Fruit fly (Drosophila melanogaster) whole organism, embryonic: ENCODE results near the gene CG14913.

Experiments
- Bgb ChIP-seq: fragments of 200-800 bp; sonication (Bioruptor generic); IDR thresholded peaks from 2 replicates; pipeline ENCODE4 v1.3.6; 2022; ENCODE audit warnings: missing biosample characterization, missing genetic modification characterization; ENCODE audit not compliant: partially characterized antibody
- Blimp-1 ChIP-seq: fragments of 200-800 bp; sonication (Bioruptor generic); optimal IDR thresholded peaks from 3 replicates; lab custom pipeline; 2018; ENCODE audit warnings: missing biosample characterization, missing genetic modification characterization, mild to moderate bottlenecking, moderate library complexity, missing genetic modification reagents
- C15 ChIP-seq: fragments of 200-800 bp; sonication (Bioruptor generic); IDR thresholded peaks from 3 replicates; pipeline ENCODE4 v1.3.6; 2022; ENCODE audit warnings: missing biosample characterization, missing genetic modification characterization
- CG10147 ChIP-seq: fragments of 200-800 bp; sonication (Bioruptor generic); optimal IDR thresholded peaks from 2 replicates; lab custom pipeline; 2019; ENCODE audit warnings: missing biosample characterization, mild to moderate bottlenecking, missing genetic modification characterization, moderate library complexity
- CG12071 ChIP-seq: fragments of 200-800 bp; sonication (Bioruptor generic); optimal IDR thresholded peaks from 3 replicates; lab custom pipeline; 2018; ENCODE audit warnings: missing biosample characterization, mild to moderate bottlenecking, missing genetic modification characterization
- CG12236 ChIP-seq: fragments of 200-800 bp; sonication (Bioruptor generic); optimal IDR thresholded peaks from 2 replicates; lab custom pipeline; 2016; ENCODE audit warnings: missing biosample characterization, missing genetic modification characterization
- CG1233 ChIP-seq: fragments of 200-800 bp; sonication (Bioruptor generic); optimal IDR thresholded peaks from 4 replicates; lab custom pipeline; 2018; ENCODE audit warnings: missing biosample characterization, mild to moderate bottlenecking, missing genetic modification characterization
- CG12659 ChIP-seq: fragments of 200-800 bp; sonication (Bioruptor generic); optimal IDR thresholded peaks from 3 replicates; lab custom pipeline; 2017; ENCODE audit warnings: mild to moderate bottlenecking, missing biosample characterization, missing genetic modification reagents, missing genetic modification characterization
- CG13424 ChIP-seq: fragments of 200-800 bp; sonication (Bioruptor generic); optimal IDR thresholded peaks from 2 replicates; lab custom pipeline; 2019; ENCODE audit warnings: missing biosample characterization, mild to moderate bottlenecking, missing genetic modification characterization, moderate library complexity
- CG14441 ChIP-seq: fragments of 200-800 bp; sonication (Bioruptor generic); IDR thresholded peaks from 2 replicates; pipeline ENCODE4 v1.3.6; 2022; ENCODE audit warnings: missing biosample characterization, missing genetic modification characterization
- CG15011 ChIP-seq: fragments of 200-800 bp; sonication (Bioruptor generic); optimal IDR thresholded peaks from 3 replicates; lab custom pipeline; 2018; ENCODE audit warnings: missing biosample characterization, mild to moderate bottlenecking, missing genetic modification characterization
- CG15073 ChIP-seq: fragments of 200-800 bp; sonication (Bioruptor generic); optimal IDR thresholded peaks from 2 replicates; lab custom pipeline; 2016; ENCODE audit warnings: missing biosample characterization, missing genetic modification characterization
- CG1529 ChIP-seq: fragments of 200-800 bp; sonication (Bioruptor generic); optimal IDR thresholded peaks from 3 replicates; lab custom pipeline; 2018; ENCODE audit warnings: missing biosample characterization, missing genetic modification characterization
- CG3065 ChIP-seq: fragments of 200-800 bp; sonication (Bioruptor generic); optimal IDR thresholded peaks from 2 replicates; lab custom pipeline; 2016; ENCODE audit warnings: missing biosample characterization, missing genetic modification characterization
- CG31224 ChIP-seq: fragments of 200-800 bp; sonication (Bioruptor generic); IDR thresholded peaks from 2 replicates; pipeline ENCODE4 v1.3.6; 2022; ENCODE audit warnings: missing biosample characterization, missing genetic modification characterization
- CG4404 ChIP-seq: fragments of 200-800 bp; sonication (Bioruptor generic); IDR thresholded peaks from 2 replicates; pipeline ENCODE4 v1.3.6; 2022; ENCODE audit warnings: missing biosample characterization, missing genetic modification characterization
- CG6791 ChIP-seq: fragments of 200-800 bp; sonication (Bioruptor generic); IDR thresholded peaks from 3 replicates; pipeline ENCODE4 v1.3.6; 2022; ENCODE audit warnings: missing biosample characterization, missing genetic modification characterization; ENCODE audit not compliant: partially characterized antibody
- CG8281 ChIP-seq: fragments of 200-800 bp; sonication (Bioruptor generic); optimal IDR thresholded peaks from 2 replicates; lab custom pipeline; 2018; ENCODE audit warnings: missing biosample characterization, mild to moderate bottlenecking, missing genetic modification characterization, moderate library complexity
- CG9727 ChIP-seq: fragments of 200-800 bp; sonication (Bioruptor generic); optimal IDR thresholded peaks from 3 replicates; lab custom pipeline; 2017; ENCODE audit warnings: missing biosample characterization, mild to moderate bottlenecking, missing genetic modification characterization
- Dad ChIP-seq: fragments of 200-800 bp; sonication (Bioruptor generic); optimal IDR thresholded peaks from 3 replicates; lab custom pipeline; 2016; ENCODE audit warnings: missing biosample characterization, missing genetic modification characterization
- Deaf1 ChIP-seq: fragments of 200-800 bp; optimal IDR thresholded peaks from 3 replicates; lab custom pipeline; 2019; ENCODE audit warnings: missing biosample characterization, mild to moderate bottlenecking, missing genetic modification characterization, moderate library complexity
- E2f2 ChIP-seq: fragments of 200-800 bp; sonication (Bioruptor generic); IDR thresholded peaks from 2 replicates; pipeline ENCODE4 v1.3.6; 2022; ENCODE audit warnings: missing biosample characterization, missing genetic modification characterization
- Gsc ChIP-seq: fragments of 200-800 bp; sonication (Bioruptor generic); IDR thresholded peaks from 2 replicates; pipeline ENCODE4 v1.3.6; 2022; ENCODE audit warnings: missing biosample characterization, missing genetic modification characterization
- Hand ChIP-seq: fragments of 200-800 bp; sonication (Bioruptor generic); optimal IDR thresholded peaks from 2 replicates; lab custom pipeline; 2017; ENCODE audit warnings: mild to moderate bottlenecking, missing biosample characterization, missing genetic modification reagents, missing genetic modification characterization
- Hey ChIP-seq: fragments of 200-800 bp; sonication (Bioruptor generic); optimal IDR thresholded peaks from 3 replicates; lab custom pipeline; 2018; ENCODE audit warnings: missing biosample characterization, mild to moderate bottlenecking, missing genetic modification characterization
- Hmr ChIP-seq: fragments of 200-800 bp; sonication (Bioruptor generic); optimal IDR thresholded peaks from 3 replicates; lab custom pipeline; 2017; ENCODE audit warnings: mild to moderate bottlenecking, missing biosample characterization, missing genetic modification reagents, missing genetic modification characterization
- Jarid2 ChIP-seq: fragments of 200-800 bp; sonication (Bioruptor generic); optimal IDR thresholded peaks from 3 replicates; lab custom pipeline; 2017; ENCODE audit warnings: mild to moderate bottlenecking, missing biosample characterization, missing genetic modification reagents, missing genetic modification characterization
- Max ChIP-seq: fragments of 200-800 bp; sonication (Bioruptor generic); optimal IDR thresholded peaks from 2 replicates; lab custom pipeline; 2016; ENCODE audit warnings: missing biosample characterization, mild to moderate bottlenecking, missing genetic modification characterization
- Myb ChIP-seq: fragments of 200-800 bp; sonication (Bioruptor generic); optimal IDR thresholded peaks from 2 replicates; lab custom pipeline; 2016; ENCODE audit warnings: missing biosample characterization, missing genetic modification characterization
- NC2β ChIP-seq: fragments of 200-800 bp; sonication (Bioruptor generic); optimal IDR thresholded peaks from 2 replicates; lab custom pipeline; 2016; ENCODE audit warnings: missing biosample characterization, missing genetic modification characterization
- Rfx ChIP-seq: fragments of 200-800 bp; sonication (Bioruptor generic); IDR thresholded peaks from 2 replicates; pipeline ENCODE4 v1.3.6; 2022; ENCODE audit warnings: missing biosample characterization, missing genetic modification characterization
- Sox102F ChIP-seq: fragments of 200-800 bp; sonication (Bioruptor generic); optimal IDR thresholded peaks from 2 replicates; lab custom pipeline; 2018; ENCODE audit warnings: missing biosample characterization, mild to moderate bottlenecking, missing genetic modification characterization, moderate library complexity
- Usf ChIP-seq: fragments of 200-800 bp; sonication (Bioruptor generic); optimal IDR thresholded peaks from 2 replicates; lab custom pipeline; 2017; ENCODE audit warnings: missing genotype, missing biosample characterization, missing genetic modification characterization
- YL-1 ChIP-seq: fragments of 200-800 bp; sonication (Bioruptor generic); optimal IDR thresholded peaks from 3 replicates; lab custom pipeline; 2017; ENCODE audit warnings: missing biosample characterization, mild to moderate bottlenecking, missing genetic modification characterization
- cg ChIP-seq: fragments of 200-800 bp; sonication (Bioruptor generic); optimal IDR thresholded peaks from 3 replicates; lab custom pipeline; 2019; ENCODE audit warnings: missing biosample characterization, mild to moderate bottlenecking, missing genetic modification characterization, moderate library complexity
- corto ChIP-seq: fragments of 200-800 bp; sonication (Bioruptor generic); optimal IDR thresholded peaks from 2 replicates; lab custom pipeline; 2016; ENCODE audit warnings: missing biosample characterization, mild to moderate bottlenecking, missing genetic modification characterization, moderate library complexity
- cwo ChIP-seq: fragments of 200-800 bp; sonication (Bioruptor generic); optimal IDR thresholded peaks from 3 replicates; lab custom pipeline; 2017; ENCODE audit warnings: missing biosample characterization, missing genetic modification characterization, mild to moderate bottlenecking, moderate library complexity, missing genetic modification reagents
- dm ChIP-seq: fragments of 200-800 bp; sonication (Bioruptor generic); optimal IDR thresholded peaks from 3 replicates; lab custom pipeline; 2016; ENCODE audit warnings: missing biosample characterization, missing genetic modification characterization
- ewg ChIP-seq: fragments of 200-800 bp; sonication (Bioruptor generic); optimal IDR thresholded peaks from 3 replicates; lab custom pipeline; 2017; ENCODE audit warnings: mild to moderate bottlenecking, missing biosample characterization, missing genetic modification reagents, missing genetic modification characterization
- ftz-f1 ChIP-seq: fragments of 200-800 bp; sonication (Bioruptor generic); optimal IDR thresholded peaks from 2 replicates; lab custom pipeline; 2016; ENCODE audit warnings: missing biosample characterization, missing genetic modification characterization
- fu2 ChIP-seq: fragments of 200-800 bp; sonication (Bioruptor generic); optimal IDR thresholded peaks from 2 replicates; lab custom pipeline; 2016; ENCODE audit warnings: missing biosample characterization, missing genetic modification characterization
- gfzf ChIP-seq: fragments of 200-800 bp; sonication (Bioruptor generic); optimal IDR thresholded peaks from 2 replicates; lab custom pipeline; 2016; ENCODE audit warnings: missing biosample characterization, mild to moderate bottlenecking, missing genetic modification characterization, moderate library complexity
- kni ChIP-seq: fragments of 200-800 bp; sonication (Bioruptor generic); optimal IDR thresholded peaks from 3 replicates; lab custom pipeline; 2017; ENCODE audit warnings: mild to moderate bottlenecking, missing biosample characterization, missing genetic modification reagents, missing genetic modification characterization
- otp ChIP-seq: fragments of 200-800 bp; sonication (Bioruptor generic); IDR thresholded peaks from 3 replicates; pipeline ENCODE4, ENCODE4 v1.3.6; 2022; ENCODE audit warnings: missing biosample characterization, missing genetic modification characterization
- psq ChIP-seq: fragments of 200-800 bp; sonication (Bioruptor generic); optimal IDR thresholded peaks from 2 replicates; lab custom pipeline; 2017; ENCODE audit warnings: missing biosample characterization, missing genetic modification characterization
- sob ChIP-seq: fragments of 200-800 bp; sonication (Bioruptor generic); IDR thresholded peaks from 2 replicates; pipeline ENCODE4 v1.3.6; 2022; ENCODE audit warnings: missing biosample characterization, missing genetic modification characterization
- stc ChIP-seq: fragments of 200-800 bp; sonication (Bioruptor generic); IDR thresholded peaks from 2 replicates; pipeline ENCODE4 v1.3.6; 2022; ENCODE audit warnings: missing biosample characterization, missing genetic modification characterization
- toy ChIP-seq: fragments of 200-800 bp; sonication (Bioruptor generic); IDR thresholded peaks from 2 replicates; pipeline ENCODE4 v1.3.6; 2022; ENCODE audit warnings: missing biosample characterization, missing genetic modification characterization
- vfl ChIP-seq: fragments of 200-800 bp; sonication (Bioruptor generic); optimal IDR thresholded peaks from 2 replicates; lab custom pipeline; 2016; ENCODE audit warnings: missing biosample characterization, missing genetic modification characterization
- zf30C ChIP-seq: fragments of 200-800 bp; sonication (Bioruptor generic); optimal IDR thresholded peaks from 3 replicates; lab custom pipeline; 2018; ENCODE audit warnings: missing biosample characterization, mild to moderate bottlenecking, missing genetic modification characterization

Gene CG14913

dm6 chr2L:11010999-11011398 is 5.8 kb upstream of the CG14913 start, which contains the start of the genes Art8 and dUTPase (continued):
- TF ChIP-seq NC2β (GFP tag; lab: Kevin White, UChicago) (peak; percentile 30), Hmr (no peak), Max (GFP tag; lab: Kevin White, UChicago) (peak; percentile 93), CG9727 (GFP tag; lab: Kevin White, UChicago) (peak; percentile 74), CG10147 (no peak), Bgb (GFP tag; lab: Robert Waterston, UW) (peak; percentile 82), CG14441 (GFP tag; lab: Robert Waterston, UW) (peak; percentile 48), cwo (GFP tag; lab: Kevin White, UChicago) (no peak), vfl (peak; percentile 48), ftz-f1 (GFP tag; lab: Kevin White, UChicago) (no peak), Blimp-1 (GFP tag; lab: Kevin White, UChicago) (no peak), fu2 (GFP tag; lab: Kevin White, UChicago) (no peak), YL-1 (GFP tag; lab: Kevin White, UChicago) (peak; percentile 82), Usf (no peak), CG15011 (GFP tag; lab: Kevin White, UChicago) (peak; percentile 5), dm (GFP tag; lab: Kevin White, UChicago) (peak; percentile 63), CG31224 (GFP tag; lab: Robert Waterston, UW) (peak; percentile 47; the same call in 1 of the 2 replicates), otp (peak; percentile 35; the same call in 1 of the 3 replicates), CG1529 (GFP tag; lab: Kevin White, UChicago) (peak; percentile 9), Hand (no peak), CG15073 (GFP tag; lab: Kevin White, UChicago) (no peak), Deaf1 (tag; lab: Kevin White, UChicago) (no peak), corto (peak; percentile 74), Sox102F (GFP tag; lab: Kevin White, UChicago) (peak; percentile 75), CG8281 (tag; lab: Kevin White, UChicago) (no peak), Myb (GFP tag; lab: Kevin White, UChicago) (peak; percentile 80), stc (GFP tag; lab: Robert Waterston, UW) (peak; percentile 54; the same call in 1 of the 2 replicates), gfzf (GFP tag; lab: Kevin White, UChicago) (peak; percentile 54), CG12071 (GFP tag; lab: Kevin White, UChicago) (no peak), Dad (peak; percentile 51), cg (GFP tag; lab: Kevin White, UChicago) (no peak), toy (no peak), zf30C (GFP tag; lab: Kevin White, UChicago) (no peak), CG1233 (GFP tag; lab: Kevin White, UChicago) (peak; percentile 56), CG12236 (GFP tag; lab: Kevin White, UChicago) (no peak), sob (GFP tag; lab: Robert Waterston, UW) (peak; percentile 88), CG12659 (GFP tag; lab: Kevin White, UChicago) (peak; percentile 90), CG13424 (peak; percentile 76), Rfx (GFP tag; lab: Robert Waterston, UW) (peak; percentile 71), CG6791 (GFP tag; lab: Robert Waterston, UW) (peak; percentile 82), Hey (tag; lab: Kevin White, UChicago) (no peak), CG4404 (peak; percentile 52; the same call in 1 of the 2 replicates), kni (GFP tag; lab: Kevin White, UChicago) (no peak), ewg (GFP tag; lab: Kevin White, UChicago) (peak; percentile 28), C15 (GFP tag; lab: Robert Waterston, UW) (0 out of 3 replicates have a peak, but pooled peaks have one; percentile 41), Gsc (GFP tag; lab: Robert Waterston, UW) (no peak), E2f2 (GFP tag; lab: Robert Waterston, UW) (peak; percentile 89), CG3065 (GFP tag; lab: Kevin White, UChicago) (peak; percentile 48), psq (GFP tag; lab: Kevin White, UChicago) (peak; percentile 22), Jarid2 (GFP tag; lab: Kevin White, UChicago) (no peak)
